Fruit fly (Drosophila melanogaster) whole organism, embryonic: ENCODE results near the gene Acat2.

Source experiments
- Ada2b ChIP-seq: fragments of 200-800 bp; sonication (Bioruptor generic); IDR thresholded peaks from 2 replicates; pipeline ENCODE4 v1.3.6; 2022; ENCODE audit warnings: missing biosample characterization, missing genetic modification characterization
- Atf3 ChIP-seq: fragments of 200-800 bp; sonication (Bioruptor generic); optimal IDR thresholded peaks from 3 replicates; lab custom pipeline; 2016; ENCODE audit warnings: missing biosample characterization, missing genetic modification characterization
- CG1024 ChIP-seq: fragments of 200-800 bp; sonication (Bioruptor generic); IDR thresholded peaks from 2 replicates; pipeline ENCODE4 v1.3.6; 2022; ENCODE audit warnings: missing biosample characterization, missing genetic modification characterization
- CG10366 ChIP-seq: fragments of 200-800 bp; sonication (Bioruptor generic); IDR thresholded peaks from 2 replicates; pipeline ENCODE4 v1.3.6; 2022; ENCODE audit warnings: missing biosample characterization, missing genetic modification characterization
- CG10543 ChIP-seq: fragments of 200-800 bp; sonication (Bioruptor generic); optimal IDR thresholded peaks from 3 replicates; lab custom pipeline; 2017; ENCODE audit warnings: missing biosample characterization, mild to moderate bottlenecking, missing genetic modification characterization, moderate library complexity
- CG11560 ChIP-seq: fragments of 200-800 bp; sonication (Bioruptor generic); IDR thresholded peaks from 3 replicates; pipeline ENCODE4 v1.3.6; 2022; ENCODE audit warnings: missing biosample characterization, missing genetic modification characterization
- CG12942 ChIP-seq: fragments of 200-800 bp; sonication (Bioruptor generic); optimal IDR thresholded peaks from 3 replicates; lab custom pipeline; 2016; ENCODE audit warnings: missing biosample characterization, missing genetic modification characterization
- CG14050 ChIP-seq: fragments of 200-800 bp; sonication (Bioruptor generic); IDR thresholded peaks from 3 replicates; pipeline ENCODE4 v1.3.6; 2022; ENCODE audit warnings: missing biosample characterization, missing genetic modification characterization
- CG15514 ChIP-seq: fragments of 200-800 bp; sonication (Bioruptor generic); optimal IDR thresholded peaks from 3 replicates; lab custom pipeline; 2017; ENCODE audit warnings: missing biosample characterization, missing genetic modification characterization, mild to moderate bottlenecking, moderate library complexity, missing genetic modification reagents
- CG17912 ChIP-seq: fragments of 200-800 bp; sonication (Bioruptor generic); optimal IDR thresholded peaks from 2 replicates; lab custom pipeline; 2018; ENCODE audit warnings: missing biosample characterization, mild to moderate bottlenecking, missing genetic modification characterization
- CG1792 ChIP-seq: fragments of 200-800 bp; sonication (Bioruptor generic); optimal IDR thresholded peaks from 2 replicates; lab custom pipeline; 2016; ENCODE audit warnings: missing biosample characterization, missing genetic modification characterization
- CG1832 ChIP-seq: fragments of 200-800 bp; sonication (Bioruptor generic); optimal IDR thresholded peaks from 2 replicates; lab custom pipeline; 2017; ENCODE audit warnings: missing biosample characterization, mild to moderate bottlenecking, missing genetic modification characterization, inconsistent platforms
- CG18619 ChIP-seq: fragments of 200-800 bp; sonication (Bioruptor generic); optimal IDR thresholded peaks from 3 replicates; lab custom pipeline; 2017; ENCODE audit warnings: missing biosample characterization, mild to moderate bottlenecking, missing genetic modification characterization
- CG2202 ChIP-seq: fragments of 200-800 bp; sonication (Bioruptor generic); optimal IDR thresholded peaks from 2 replicates; lab custom pipeline; 2018; ENCODE audit warnings: missing biosample characterization, mild to moderate bottlenecking, missing genetic modification characterization
- CG30020 ChIP-seq: fragments of 200-800 bp; optimal IDR thresholded peaks from 2 replicates; lab custom pipeline; 2019; ENCODE audit warnings: missing biosample characterization, mild to moderate bottlenecking, missing genetic modification characterization, moderate library complexity
- CG32772 ChIP-seq: fragments of 200-800 bp; sonication (Bioruptor generic); IDR thresholded peaks from 2 replicates; pipeline ENCODE4 v1.3.6; 2022; ENCODE audit warnings: missing biosample characterization, missing genetic modification characterization
- CG3995 ChIP-seq: fragments of 200-800 bp; sonication (Bioruptor generic); optimal IDR thresholded peaks from 3 replicates; lab custom pipeline; 2016; ENCODE audit warnings: missing biosample characterization, missing genetic modification characterization
- CG42726 ChIP-seq: fragments of 200-800 bp; sonication (Bioruptor generic); IDR thresholded peaks from 2 replicates; pipeline ENCODE4 v1.3.6; 2022; ENCODE audit warnings: missing biosample characterization, missing genetic modification characterization; ENCODE audit not compliant: partially characterized antibody
- CG6683 ChIP-seq: fragments of 200-800 bp; sonication (Bioruptor generic); optimal IDR thresholded peaks from 2 replicates; lab custom pipeline; 2017; ENCODE audit warnings: missing biosample characterization, mild to moderate bottlenecking, missing genetic modification characterization, missing genetic modification reagents
- CG6813 ChIP-seq: fragments of 200-800 bp; sonication (Bioruptor generic); optimal IDR thresholded peaks from 2 replicates; lab custom pipeline; 2017; ENCODE audit warnings: missing biosample characterization, missing genetic modification characterization, mild to moderate bottlenecking, moderate library complexity, missing genetic modification reagents
- CG7987 ChIP-seq: fragments of 200-800 bp; sonication (Bioruptor generic); optimal IDR thresholded peaks from 2 replicates; lab custom pipeline; 2018; ENCODE audit warnings: missing biosample characterization, mild to moderate bottlenecking, missing genetic modification characterization, moderate library complexity
- CG8290 ChIP-seq, 3 experiments: fragments of 200-800 bp; sonication (Bioruptor generic); optimal IDR thresholded peaks; 2 replicates each; lab custom pipeline; 2016 to 2019; ENCODE audit warnings: missing biosample characterization in 3 of 3, missing genetic modification characterization in 3 of 3, mild to moderate bottlenecking in 2 of 3, moderate library complexity in 1 of 3
- CG9727 ChIP-seq: fragments of 200-800 bp; sonication (Bioruptor generic); optimal IDR thresholded peaks from 3 replicates; lab custom pipeline; 2017; ENCODE audit warnings: missing biosample characterization, mild to moderate bottlenecking, missing genetic modification characterization
- CHES-1-like ChIP-seq: fragments of 200-800 bp; sonication (Bioruptor generic); optimal IDR thresholded peaks from 2 replicates; lab custom pipeline; 2016; ENCODE audit warnings: missing biosample characterization, missing genetic modification characterization
- Camta ChIP-seq: fragments of 200-800 bp; sonication (Bioruptor generic); optimal IDR thresholded peaks from 2 replicates; lab custom pipeline; 2016; ENCODE audit warnings: missing biosample characterization, missing genetic modification characterization
- Drgx ChIP-seq: fragments of 200-800 bp; sonication (Bioruptor generic); IDR thresholded peaks from 2 replicates; pipeline ENCODE4 v1.3.6; 2022; ENCODE audit warnings: missing biosample characterization, missing genetic modification characterization
- E2f1 ChIP-seq: fragments of 200-800 bp; sonication (Bioruptor generic); IDR thresholded peaks from 2 replicates; pipeline ENCODE4 v1.3.6; 2022; ENCODE audit warnings: missing biosample characterization, missing genetic modification characterization
- HHEX ChIP-seq: fragments of 200-800 bp; sonication (Bioruptor generic); optimal IDR thresholded peaks from 3 replicates; lab custom pipeline; 2017; ENCODE audit warnings: missing biosample characterization, mild to moderate bottlenecking, missing genetic modification characterization, missing genetic modification reagents
- HLH54F ChIP-seq: fragments of 200-800 bp; sonication (Bioruptor generic); optimal IDR thresholded peaks from 3 replicates; lab custom pipeline; 2016; ENCODE audit warnings: missing biosample characterization, missing genetic modification characterization
- Opbp ChIP-seq: fragments of 200-800 bp; sonication (Bioruptor generic); IDR thresholded peaks from 3 replicates; pipeline ENCODE4 v1.3.6; 2022; ENCODE audit warnings: missing biosample characterization, missing genetic modification characterization; ENCODE audit not compliant: partially characterized antibody
- Optix ChIP-seq: fragments of 200-800 bp; sonication (Bioruptor generic); IDR thresholded peaks from 3 replicates; pipeline ENCODE4 v1.3.6; 2022; ENCODE audit warnings: missing biosample characterization, missing genetic modification characterization
- Ravus ChIP-seq: fragments of 200-800 bp; sonication (Bioruptor generic); IDR thresholded peaks from 2 replicates; pipeline ENCODE4 v1.3.6; 2022; ENCODE audit warnings: missing biosample characterization, missing genetic modification characterization
- Side ChIP-seq: fragments of 200-800 bp; sonication (Bioruptor generic); optimal IDR thresholded peaks from 2 replicates; lab custom pipeline; 2016; ENCODE audit warnings: missing biosample characterization, missing genetic modification characterization
- chm ChIP-seq: fragments of 200-800 bp; sonication (Bioruptor generic); IDR thresholded peaks from 2 replicates; pipeline ENCODE4 v1.3.6; 2022; ENCODE audit warnings: missing biosample characterization, missing genetic modification characterization
- crol ChIP-seq: fragments of 200-800 bp; sonication (Bioruptor generic); IDR thresholded peaks from 2 replicates; pipeline ENCODE4 v1.3.6; 2022; ENCODE audit warnings: missing biosample characterization, missing genetic modification characterization
- da ChIP-seq: fragments of 200-800 bp; sonication (Bioruptor generic); optimal IDR thresholded peaks from 2 replicates; lab custom pipeline; 2016; ENCODE audit warnings: missing biosample characterization, missing genetic modification characterization
- dmrt11E ChIP-seq: fragments of 200-800 bp; sonication (Bioruptor generic); optimal IDR thresholded peaks from 3 replicates; lab custom pipeline; 2018; ENCODE audit warnings: missing biosample characterization, mild to moderate bottlenecking, missing genetic modification characterization, moderate library complexity
- fd3F ChIP-seq: fragments of 200-800 bp; sonication (Bioruptor generic); optimal IDR thresholded peaks from 2 replicates; lab custom pipeline; 2018; ENCODE audit warnings: missing biosample characterization, mild to moderate bottlenecking, missing genetic modification characterization, moderate library complexity
- gcm ChIP-seq: fragments of 200-800 bp; sonication (Bioruptor generic); optimal IDR thresholded peaks from 2 replicates; lab custom pipeline; 2019; ENCODE audit warnings: missing biosample characterization, mild to moderate bottlenecking, missing genetic modification characterization, moderate library complexity
- gcm2 ChIP-seq: fragments of 200-800 bp; sonication (Bioruptor generic); optimal IDR thresholded peaks from 2 replicates; lab custom pipeline; 2016; ENCODE audit warnings: missing biosample characterization, missing genetic modification characterization
- gro ChIP-seq: fragments of 200-800 bp; sonication (Bioruptor generic); optimal IDR thresholded peaks from 2 replicates; lab custom pipeline; 2016; ENCODE audit warnings: missing biosample characterization, missing genetic modification characterization
- jigr1 ChIP-seq: fragments of 200-800 bp; sonication (Bioruptor generic); IDR thresholded peaks from 3 replicates; pipeline ENCODE4 v1.3.6; 2022; ENCODE audit warnings: missing biosample characterization, missing genetic modification characterization
- mam ChIP-seq: fragments of 200-800 bp; sonication (Bioruptor generic); optimal IDR thresholded peaks from 3 replicates; lab custom pipeline; 2016; ENCODE audit warnings: missing biosample characterization, missing genetic modification characterization
- mirr ChIP-seq: fragments of 200-800 bp; sonication (Bioruptor generic); optimal IDR thresholded peaks from 3 replicates; lab custom pipeline; 2018; ENCODE audit warnings: missing biosample characterization, mild to moderate bottlenecking, missing genetic modification characterization
- otp ChIP-seq: fragments of 200-800 bp; sonication (Bioruptor generic); IDR thresholded peaks from 3 replicates; pipeline ENCODE4, ENCODE4 v1.3.6; 2022; ENCODE audit warnings: missing biosample characterization, missing genetic modification characterization
- ro ChIP-seq: fragments of 200-800 bp; sonication (Bioruptor generic); IDR thresholded peaks from 2 replicates; pipeline ENCODE4 v1.3.6; 2022; ENCODE audit warnings: missing biosample characterization, missing genetic modification characterization
- sd ChIP-seq: fragments of 200-800 bp; sonication (Bioruptor generic); optimal IDR thresholded peaks from 3 replicates; lab custom pipeline; 2018; ENCODE audit warnings: missing biosample characterization, mild to moderate bottlenecking, missing genetic modification characterization, moderate library complexity
- tin ChIP-seq: fragments of 200-800 bp; sonication (Bioruptor generic); optimal IDR thresholded peaks from 3 replicates; lab custom pipeline; 2016; ENCODE audit warnings: missing biosample characterization, missing genetic modification characterization
- yki ChIP-seq: fragments of >200 bp; optimal IDR thresholded peaks from 3 replicates; lab custom pipeline; 2018
- zen ChIP-seq: fragments of 200-800 bp; sonication (Bioruptor generic); optimal IDR thresholded peaks from 3 replicates; lab custom pipeline; 2018; ENCODE audit warnings: missing biosample characterization, mild to moderate bottlenecking, missing genetic modification characterization, moderate library complexity

Gene Acat2

DNA sequence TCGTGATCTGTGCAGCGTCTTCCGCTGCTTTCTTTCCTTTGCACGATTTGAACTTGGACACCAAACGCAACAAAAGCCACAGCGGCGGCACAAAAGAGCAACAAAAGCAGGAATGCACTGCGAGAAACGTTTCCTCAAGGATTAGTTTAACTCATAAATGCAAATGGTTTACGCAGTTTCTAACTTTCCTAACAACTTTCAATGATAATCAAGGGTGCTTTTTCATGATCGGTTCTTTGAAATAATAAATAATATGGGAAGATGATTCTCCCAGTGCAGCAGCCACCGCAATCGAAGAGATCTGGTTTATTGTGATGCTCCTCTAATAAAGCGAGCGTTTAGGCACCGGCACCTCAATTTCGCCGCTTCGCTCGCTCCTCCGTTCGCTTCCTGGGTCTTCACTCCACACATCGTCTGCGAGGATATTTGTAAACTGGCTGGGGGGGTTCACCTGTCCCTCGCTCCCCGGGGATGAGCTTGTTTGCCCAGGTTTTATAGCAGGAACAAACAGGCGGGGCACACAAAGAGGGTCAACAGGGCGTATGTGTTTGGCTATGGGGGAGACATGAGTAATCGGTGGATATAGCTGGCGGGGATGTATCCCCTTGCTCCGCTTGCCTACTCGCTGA, 16.5 kb downstream of the Acat2 start (continued):
- TF ChIP-seq Opbp (GFP tag; lab: Robert Waterston, UW) (no peak), CG10543 (GFP tag; lab: Kevin White, UChicago) (no peak), gcm (peak; percentile 68), CG12942 (GFP tag; lab: Kevin White, UChicago) (peak; percentile 68), ro (GFP tag; lab: Robert Waterston, UW) (peak; percentile 45; the same call in 1 of the 2 replicates), CG18619 (GFP tag; lab: Kevin White, UChicago) (peak; percentile 57), mam (peak; percentile 51), CG32772 (peak; percentile 86), CG6813 (GFP tag; lab: Kevin White, UChicago) (peak; percentile 65), da (peak; percentile 20), CG11560 (tag; lab: Robert Waterston, UW) (no peak), fd3F (GFP tag; lab: Kevin White, UChicago) (no peak), CG15514 (peak; percentile 19), sd (tag; lab: Kevin White, UChicago) (no peak), CG8290 (GFP tag; optimal IDR thresholded peaks at IDR 0.05; lab: Kevin White, UChicago) (peak; percentile 14), CG8290 (tag; optimal IDR thresholded peaks at IDR 0.05; lab: Kevin White, UChicago) (peak in 1 of 2 experiments; percentile 71), Ravus (GFP tag; lab: Robert Waterston, UW) (peak; percentile 15; the same call in 1 of the 2 replicates), jigr1 (GFP tag; lab: Robert Waterston, UW) (0 out of 3 replicates have a peak, but pooled peaks have one; percentile 48), CG1832 (GFP tag; lab: Kevin White, UChicago) (no peak), CG42726 (GFP tag; lab: Robert Waterston, UW) (no peak), tin (GFP tag; lab: Kevin White, UChicago) (peak; percentile 86), CHES-1-like (peak; percentile 33), HLH54F (peak; percentile 62), gcm2 (GFP tag; lab: Kevin White, UChicago) (peak; percentile 64), Atf3 (GFP tag; lab: Kevin White, UChicago) (peak; percentile 76), Camta (GFP tag; lab: Kevin White, UChicago) (peak; percentile 49), chm (peak; percentile 73), CG1024 (GFP tag; lab: Robert Waterston, UW) (peak; percentile 78), crol (GFP tag; lab: Robert Waterston, UW) (0 out of 2 replicates have a peak, but pooled peaks have one; percentile 13), CG17912 (GFP tag; lab: Kevin White, UChicago) (no peak), Side (GFP tag; lab: Kevin White, UChicago) (peak; percentile 68), Ada2b (GFP tag; lab: Robert Waterston, UW) (peak; percentile 78), gro (GFP tag; lab: Kevin White, UChicago) (no peak), Drgx (GFP tag; lab: Robert Waterston, UW) (peak; percentile 89), CG9727 (GFP tag; lab: Kevin White, UChicago) (peak; percentile 3), zen (tag; lab: Kevin White, UChicago) (peak; percentile 38), CG1792 (peak; percentile 52), dmrt11E (tag; lab: Kevin White, UChicago) (peak; percentile 68), CG14050 (GFP tag; lab: Robert Waterston, UW) (peak; percentile 56; the same call in 2 of the 3 replicates), CG6683 (GFP tag; lab: Kevin White, UChicago) (peak; percentile 11), CG30020 (tag; lab: Kevin White, UChicago) (no peak), CG3995 (GFP tag; lab: Kevin White, UChicago) (no peak), CG2202 (peak; percentile 43), Optix (peak; percentile 83), otp (peak; percentile 84), E2f1 (GFP tag; lab: Robert Waterston, UW) (peak; percentile 76), yki (lab: Kevin White, UChicago) (no peak), mirr (GFP tag; lab: Kevin White, UChicago) (no peak), HHEX (GFP tag; lab: Kevin White, UChicago) (peak; percentile 70), CG7987 (GFP tag; lab: Kevin White, UChicago) (peak; percentile 5), CG10366 (GFP tag; lab: Robert Waterston, UW) (peak; percentile 81)
